Worm (Caenorhabditis elegans): ENCODE data around the gene C54F6.18.
A peak's percentile ranks its signal among the peaks of the same experiment; 100 is the strongest.

The C54F6.18 gene

ce11 chrV:7532947-7533346, 7.2 kb downstream of the C54F6.18 start, which contains the start of gene C54F6.3:
Gene C54F6.3 (plus strand): TSS chrV:7533247.
- no peak for TF ChIP-seq nhr-76 (tag; optimal IDR thresholded peaks at IDR 0.05)
- no peak for TF ChIP-seq lin-35 (GFP tag; optimal IDR thresholded peaks at IDR 0.05)
- no peak for TF ChIP-seq efl-1 (optimal IDR thresholded peaks at IDR 0.05)
- TF ChIP-seq efl-1 (GFP tag; optimal IDR thresholded peaks at IDR 0.05 in 1 of 2), result peak in 1 of 2 experiments; percentile 50
- TF ChIP-seq snu-23 (GFP tag; optimal IDR thresholded peaks at IDR 0.05), result no peak

- TF ChIP-seq nhr-85 (tag) (no peak), elt-3 (tag; optimal IDR thresholded peaks at IDR 0.05) (no peak), ztf-11 (tag; optimal IDR thresholded peaks at IDR 0.05) (no peak), pag-3 (tag; optimal IDR thresholded peaks at IDR 0.05; ENCODE audit: borderline replicate concordance, insufficient read depth) (no peak), lir-3 (tag; optimal IDR thresholded peaks at IDR 0.05; ENCODE audit: poor library complexity) (no peak), ceh-63 (GFP tag; optimal IDR thresholded peaks at IDR 0.05) (no peak)
Measured at ce11 chrV:7538018-7538417, 12.2 kb downstream of the C54F6.18 start, which contains the start of gene C54F6.12. Gene C54F6.12 (minus strand): TSS chrV:7538118.

ce11 chrV:7539015-7539414, 13.2 kb downstream of the C54F6.18 start, which contains the start of gene srh-268:
Gene srh-268 (plus strand): TSS chrV:7539315.
- TF ChIP-seq irx-1 (tag; optimal IDR thresholded peaks at IDR 0.05) (no peak), isw-1 (GFP tag; IDR thresholded peaks at IDR 0.05) (no peak), fos-1 (tag; optimal IDR thresholded peaks at IDR 0.05) (no peak), rnt-1 (tag; optimal IDR thresholded peaks at IDR 0.05) (no peak), tbx-2 (tag; optimal IDR thresholded peaks at IDR 0.05) (no peak), dsc-1 (tag; optimal IDR thresholded peaks at IDR 0.05) (no peak), nhr-85 (tag) (no peak), ceh-63 (GFP tag; optimal IDR thresholded peaks at IDR 0.05) (no peak), mdl-1 (tag; optimal IDR thresholded peaks at IDR 0.05) (no peak), mab-9 (GFP tag; IDR thresholded peaks at IDR 0.05) (no peak), fkh-8 (tag; optimal IDR thresholded peaks at IDR 0.05) (no peak), fkh-4 (tag; optimal IDR thresholded peaks at IDR 0.05; ENCODE audit: borderline replicate concordance) (no peak), unc-86 (tag; optimal IDR thresholded peaks at IDR 0.05) (no peak), vab-15 (tag; optimal IDR thresholded peaks at IDR 0.05) (no peak), unc-62 (GFP tag; optimal IDR thresholded peaks at IDR 0.05) (no peak), lir-3 (tag; optimal IDR thresholded peaks at IDR 0.05; ENCODE audit: poor library complexity) (no peak), nhr-90 (tag; optimal IDR thresholded peaks at IDR 0.05; ENCODE audit: poor library complexity) (no peak)

ce11 chrV:7543728-7544127, 17.9 kb downstream of the C54F6.18 start:
- no peak for TF ChIP-seq pqm-1 (tag; optimal IDR thresholded peaks at IDR 0.05)
- peak; percentile 10 for TF ChIP-seq blmp-1 (tag; optimal IDR thresholded peaks at IDR 0.05)

- TF ChIP-seq blmp-1 (tag; optimal IDR thresholded peaks at IDR 0.05), result no peak
- no peak for TF ChIP-seq ztf-11 (tag; optimal IDR thresholded peaks at IDR 0.05)
- TF ChIP-seq sox-4 (tag; optimal IDR thresholded peaks at IDR 0.05), result no peak
- no peak for TF ChIP-seq nhr-237 (tag; optimal IDR thresholded peaks at IDR 0.05)
- TF ChIP-seq nhr-84 (tag; optimal IDR thresholded peaks at IDR 0.05), result no peak
- no peak for TF ChIP-seq mep-1 (tag; optimal IDR thresholded peaks at IDR 0.05)
- no peak for TF ChIP-seq unc-62 (GFP tag; optimal IDR thresholded peaks at IDR 0.05)
- no peak for TF ChIP-seq irx-1 (tag; optimal IDR thresholded peaks at IDR 0.05)
- no peak for TF ChIP-seq lsy-2 (tag; optimal IDR thresholded peaks at IDR 0.05)
- TF ChIP-seq alr-1 (tag; optimal IDR thresholded peaks at IDR 0.05; ENCODE audit: borderline replicate concordance), result no peak
- no peak for TF ChIP-seq nhr-85 (tag)
- TF ChIP-seq mef-2 (tag; optimal IDR thresholded peaks at IDR 0.05), result no peak
- no peak for TF ChIP-seq unc-130 (tag; optimal IDR thresholded peaks at IDR 0.05)
- TF ChIP-seq nhr-47 (tag; optimal IDR thresholded peaks at IDR 0.05), result no peak
- no peak for TF ChIP-seq nhr-76 (tag; optimal IDR thresholded peaks at IDR 0.05)
- TF ChIP-seq Y116A8C.19 (tag; optimal IDR thresholded peaks at IDR 0.05; ENCODE audit: borderline replicate concordance), result no peak
- TF ChIP-seq elt-2 (tag; optimal IDR thresholded peaks at IDR 0.05), result no peak
- TF ChIP-seq unc-86 (tag; optimal IDR thresholded peaks at IDR 0.05), result no peak
Measured at ce11 chrV:7545187-7545586, 19.4 kb downstream of the C54F6.18 start, which contains the start of the genes C54F6.19 and nhx-3. Gene C54F6.19 (plus strand): TSS chrV:7545487. Gene nhx-3 (minus strand): TSS chrV:7545523.

All from whole organism, L1 larva.